Worm (Caenorhabditis elegans): ENCODE data around the gene srbc-30.
A peak's percentile ranks its signal among the peaks of the same experiment; 100 is the strongest.

Gene srbc-30

ce11 chrV:3477496-3477895 is 2.8 kb downstream of the srbc-30 start, which contains the start of gene srbc-31:
Gene srbc-31, minus strand, starts transcription at chrV:3477596.
- TF ChIP-seq T20F7.1 (GFP tag; optimal IDR thresholded peaks at IDR 0.05), result no peak

DNA sequence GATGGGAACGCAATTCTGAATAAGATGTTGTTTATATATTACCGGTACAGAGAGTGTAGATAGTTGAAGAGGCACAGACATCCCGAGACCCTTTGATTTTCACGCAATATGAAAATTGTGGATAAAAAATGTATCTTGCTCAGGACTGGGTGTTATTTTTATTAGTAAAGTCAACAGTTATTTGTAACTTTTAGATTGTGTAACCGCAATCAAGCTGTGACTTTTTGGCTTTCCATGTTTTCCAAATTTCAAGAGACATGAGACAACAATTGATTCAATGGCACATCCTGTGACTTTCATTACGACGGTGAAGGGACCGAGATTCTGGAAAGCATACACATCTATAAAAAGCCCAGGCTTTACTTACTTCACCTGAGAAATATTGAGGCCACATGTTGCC is 4.0 kb downstream of the srbc-30 start:
- TF ChIP-seq mxl-2 (GFP tag; conservative IDR thresholded peaks at IDR 0.05), result no peak
- peak in 1 of 2 experiments; percentile 97 for TF ChIP-seq unc-62 (GFP tag; optimal IDR thresholded peaks at IDR 0.05 in 1 of 2)
- no peak for TF ChIP-seq unc-62 (tag; optimal IDR thresholded peaks at IDR 0.05)
- TF ChIP-seq hif-1 (tag; optimal IDR thresholded peaks at IDR 0.05), result no peak
- TF ChIP-seq cey-2 (tag; optimal IDR thresholded peaks at IDR 0.05; ENCODE audit: borderline replicate concordance, insufficient read depth), result no peak
- no peak for TF ChIP-seq lin-39 (tag; optimal IDR thresholded peaks at IDR 0.05)

DNA sequence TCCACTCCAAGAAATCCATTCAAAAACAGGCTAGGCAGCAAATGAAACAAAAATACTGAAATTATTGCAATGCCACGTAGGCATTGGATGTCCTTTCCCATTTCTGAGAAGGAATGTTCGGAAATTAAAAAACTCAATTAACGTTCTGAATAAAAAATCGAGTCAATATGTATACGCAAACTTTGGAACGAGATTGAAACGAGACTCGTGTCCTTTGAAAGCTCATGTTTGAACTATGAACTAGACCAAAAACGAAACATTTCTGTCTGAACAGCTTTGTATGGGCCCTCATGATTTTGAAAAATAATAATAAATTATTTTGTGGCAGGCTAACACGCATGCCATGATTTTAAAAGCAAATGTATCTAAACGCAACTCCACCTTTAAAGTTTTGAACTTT is 5.2 kb downstream of the srbc-30 start, which contains the start of gene oac-2:
oac-2 (minus strand) TSS at position 101 of the 400 bp plus-strand sequence.
- TF ChIP-seq F49E8.2 (tag; optimal IDR thresholded peaks at IDR 0.05; ENCODE audit: borderline replicate concordance) (no peak), nhr-237 (tag; optimal IDR thresholded peaks at IDR 0.05) (no peak), dmd-6 (GFP tag; IDR thresholded peaks at IDR 0.05) (no peak), snpc-1.2 (GFP tag; IDR thresholded peaks at IDR 0.05) (no peak), lin-15B (tag; optimal IDR thresholded peaks at IDR 0.05) (no peak), lin-38 (GFP tag; IDR thresholded peaks at IDR 0.05) (no peak), ces-1 (GFP tag; optimal IDR thresholded peaks at IDR 0.05) (no peak), dpl-1 (GFP tag; optimal IDR thresholded peaks at IDR 0.05) (no peak)

- TF ChIP-seq vab-7 (GFP tag; IDR thresholded peaks at IDR 0.05) (no peak), ZK546.5 (tag; optimal IDR thresholded peaks at IDR 0.05) (no peak), lin-1 (GFP tag; IDR thresholded peaks at IDR 0.05) (no peak), mxl-2 (GFP tag; conservative IDR thresholded peaks at IDR 0.05) (no peak), dmd-6 (GFP tag; IDR thresholded peaks at IDR 0.05) (no peak), ama-1 (optimal IDR thresholded peaks at IDR 0.05) (no peak), Y5F2A.4 (GFP tag; optimal IDR thresholded peaks at IDR 0.05) (no peak), ceh-32 (tag; optimal IDR thresholded peaks at IDR 0.05; ENCODE audit: poor library complexity) (no peak), mdl-1 (tag; optimal IDR thresholded peaks at IDR 0.05) (no peak), nhr-111 (GFP tag; optimal IDR thresholded peaks at IDR 0.05) (no peak), set-16 (GFP tag; IDR thresholded peaks at IDR 0.05) (no peak), unc-130 (GFP tag; optimal IDR thresholded peaks at IDR 0.05) (no peak), lin-39 (tag; optimal IDR thresholded peaks at IDR 0.05) (no peak), nhr-77 (tag; optimal IDR thresholded peaks at IDR 0.05) (no peak), ztf-11 (tag; optimal IDR thresholded peaks at IDR 0.05) (no peak), skn-1 (tag; optimal IDR thresholded peaks at IDR 0.05) (no peak), ces-1 (GFP tag; optimal IDR thresholded peaks at IDR 0.05) (no peak), F10B5.3 (tag; optimal IDR thresholded peaks at IDR 0.05) (no peak), ceh-28 (tag; optimal IDR thresholded peaks at IDR 0.05) (no peak)
These were observed 9.5 kb downstream of the srbc-30 start, which contains the start of gene srbc-29 for ce11 chrV:3470782-3471181. Gene srbc-29, minus strand, starts transcription at chrV:3470882.

DNA sequence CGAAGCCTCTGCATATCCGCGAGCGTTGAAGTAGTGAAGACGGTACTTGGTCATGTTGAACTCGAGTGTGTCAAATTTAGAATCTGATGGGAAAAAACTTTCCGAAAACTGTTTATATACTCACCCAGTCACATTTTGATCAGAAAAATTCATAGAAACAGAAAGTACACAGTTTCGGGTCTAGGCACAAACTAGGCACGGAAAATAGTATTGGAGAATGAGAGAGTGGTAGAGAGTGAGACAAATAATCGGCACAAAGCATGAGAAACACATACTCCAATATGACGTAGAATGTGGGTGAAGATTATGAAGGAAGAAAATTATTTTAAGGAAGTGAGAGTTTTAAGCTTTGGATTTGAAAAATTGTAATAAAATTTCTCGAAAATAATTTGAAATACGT is 11.8 kb downstream of the srbc-30 start, which contains the start of gene gst-33:
gst-33 (minus strand) TSS at position 127 of the 400 bp plus-strand sequence.
- TF ChIP-seq nhr-28 (tag; optimal IDR thresholded peaks at IDR 0.05) (peak; percentile 98), hlh-11 (tag; optimal IDR thresholded peaks at IDR 0.05) (no peak), madf-5 (GFP tag; IDR thresholded peaks at IDR 0.05) (no peak), nhr-102 (tag; optimal IDR thresholded peaks at IDR 0.05) (peak; percentile 97), mdl-1 (tag; optimal IDR thresholded peaks at IDR 0.05) (no peak), ZK337.2 (GFP tag; IDR thresholded peaks at IDR 0.05) (no peak), pqm-1 (tag; optimal IDR thresholded peaks at IDR 0.05) (peak; percentile 50), nhr-77 (tag; optimal IDR thresholded peaks at IDR 0.05) (peak; percentile 50), daf-16 (GFP tag; optimal IDR thresholded peaks at IDR 0.05) (no peak), daf-16 (tag; optimal IDR thresholded peaks at IDR 0.05) (peak; percentile 87)
